Worm (Caenorhabditis elegans): Measurements from ENCODE around the gene C01G12.7.

The C01G12.7 gene

ce11 chrII:14561549-14562115 lies 30.1 kb downstream of the C01G12.7 start, which contains the start of gene mog-4 (continued):
- TF ChIP-seq C08G9.2 (tag; optimal IDR thresholded peaks at IDR 0.05) (peak; percentile 89), pqm-1 (tag; optimal IDR thresholded peaks at IDR 0.05) (peak; percentile 86)

ce11 chrII:14555019-14555418 lies 36.7 kb downstream of the C01G12.7 start:
- TF ChIP-seq unc-42 (tag; optimal IDR thresholded peaks at IDR 0.05) (no peak), F13H6.1 (tag; optimal IDR thresholded peaks at IDR 0.05) (no peak), lin-11 (tag; optimal IDR thresholded peaks at IDR 0.05) (no peak), C08G9.2 (tag; optimal IDR thresholded peaks at IDR 0.05) (no peak), ttx-3 (tag; optimal IDR thresholded peaks at IDR 0.05) (no peak), ceh-24 (tag; optimal IDR thresholded peaks at IDR 0.05) (no peak), hlh-30 (tag; optimal IDR thresholded peaks at IDR 0.05; ENCODE audit: insufficient read depth) (no peak), K09A11.1 (tag; optimal IDR thresholded peaks at IDR 0.05; ENCODE audit: insufficient read depth) (no peak), ets-4 (tag; optimal IDR thresholded peaks at IDR 0.05) (no peak), che-1 (tag; optimal IDR thresholded peaks at IDR 0.05) (no peak), nfya-1 (tag; optimal IDR thresholded peaks at IDR 0.05) (no peak), ceh-18 (tag; optimal IDR thresholded peaks at IDR 0.05) (no peak), zip-5 (tag; optimal IDR thresholded peaks at IDR 0.05) (no peak), ceh-48 (tag; optimal IDR thresholded peaks at IDR 0.05) (no peak), mec-3 (tag; optimal IDR thresholded peaks at IDR 0.05; ENCODE audit: borderline replicate concordance) (no peak), tbx-2 (tag; optimal IDR thresholded peaks at IDR 0.05) (no peak)

ce11 chrII:14550613-14551012 lies 41.1 kb downstream of the C01G12.7 start, which contains the start of gene nlp-41:
Gene nlp-41 (plus strand): TSS chrII:14550913.
- TF ChIP-seq fkh-6 (tag; optimal IDR thresholded peaks at IDR 0.05) (no peak), madf-2 (tag; optimal IDR thresholded peaks at IDR 0.05) (no peak), ceh-14 (tag; optimal IDR thresholded peaks at IDR 0.05) (no peak), C38D4.7 (GFP tag; optimal IDR thresholded peaks at IDR 0.05) (no peak), nhr-232 (tag; optimal IDR thresholded peaks at IDR 0.05) (no peak), sdc-2 (tag; optimal IDR thresholded peaks at IDR 0.05) (no peak), nhr-11 (tag; optimal IDR thresholded peaks at IDR 0.05) (no peak), fkh-10 (GFP tag; optimal IDR thresholded peaks at IDR 0.05) (no peak), K09A11.1 (tag; optimal IDR thresholded peaks at IDR 0.05; ENCODE audit: insufficient read depth) (no peak), ceh-48 (tag; optimal IDR thresholded peaks at IDR 0.05) (no peak), odd-2 (tag; optimal IDR thresholded peaks at IDR 0.05) (no peak), hlh-13 (GFP tag; optimal IDR thresholded peaks at IDR 0.05) (no peak), pax-1 (tag; optimal IDR thresholded peaks at IDR 0.05) (no peak), pha-4 (tag; optimal IDR thresholded peaks at IDR 0.05) (no peak), unc-3 (GFP tag; conservative IDR thresholded peaks at IDR 0.05) (no peak), unc-3 (tag; optimal IDR thresholded peaks at IDR 0.05) (no peak), ttx-3 (tag; optimal IDR thresholded peaks at IDR 0.05) (no peak), lim-6 (tag; optimal IDR thresholded peaks at IDR 0.05) (no peak), F13H6.1 (tag; optimal IDR thresholded peaks at IDR 0.05) (no peak)

DNA sequence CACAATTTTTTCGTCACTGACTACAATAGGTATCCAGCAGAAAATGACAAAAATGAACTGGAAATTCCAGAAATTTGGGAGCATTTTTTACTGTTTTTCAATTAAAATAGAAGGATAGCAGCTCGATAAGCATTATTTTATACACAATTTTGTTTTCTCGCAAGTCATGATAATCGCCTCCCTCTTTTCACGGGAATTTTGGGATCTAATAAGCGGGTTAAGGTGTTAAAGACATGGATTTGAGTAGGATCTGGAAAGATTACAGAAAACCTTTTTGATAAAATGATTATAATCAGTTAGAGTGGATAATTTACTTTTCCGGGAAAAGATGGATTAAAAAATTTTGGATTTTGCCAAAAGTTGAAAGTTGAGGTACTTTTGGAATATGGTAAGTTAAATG lies 43.0 kb downstream of the C01G12.7 start, which contains the start of gene gcy-29:
TSS of gene gcy-29 (minus strand) at position 101 of the 400 bp plus-strand sequence.
- no peak for TF ChIP-seq unc-55 (GFP tag; optimal IDR thresholded peaks at IDR 0.05)
- TF ChIP-seq pros-1 (tag; optimal IDR thresholded peaks at IDR 0.05): no peak
- no peak for TF ChIP-seq ceh-34 (tag; optimal IDR thresholded peaks at IDR 0.05)
- no peak for TF ChIP-seq K02D7.2 (tag; optimal IDR thresholded peaks at IDR 0.05)
- TF ChIP-seq unc-3 (GFP tag; conservative IDR thresholded peaks at IDR 0.05): no peak
- no peak for TF ChIP-seq unc-3 (tag; optimal IDR thresholded peaks at IDR 0.05)
- no peak for TF ChIP-seq C08G9.2 (tag; optimal IDR thresholded peaks at IDR 0.05)
- no peak for TF ChIP-seq fkh-6 (tag; optimal IDR thresholded peaks at IDR 0.05)
- TF ChIP-seq lin-11 (tag; optimal IDR thresholded peaks at IDR 0.05): no peak
- TF ChIP-seq nfya-1 (tag; optimal IDR thresholded peaks at IDR 0.05): no peak
- no peak for TF ChIP-seq F13H6.1 (tag; optimal IDR thresholded peaks at IDR 0.05)
- no peak for TF ChIP-seq ceh-22 (tag; optimal IDR thresholded peaks at IDR 0.05)
- no peak for TF ChIP-seq pqm-1 (tag; optimal IDR thresholded peaks at IDR 0.05)
- no peak for TF ChIP-seq zip-5 (tag; optimal IDR thresholded peaks at IDR 0.05)
- no peak for TF ChIP-seq ahr-1 (tag; optimal IDR thresholded peaks at IDR 0.05)
